Fruit fly (Drosophila melanogaster) whole organism, adult: ENCODE data around the gene CG32263.

ENCODE experiments used
- CG11617 ChIP-seq: fragments of 200-800 bp; sonication (Bioruptor generic); optimal IDR thresholded peaks from 2 replicates; lab custom pipeline; 2017; ENCODE audit warnings: mild to moderate bottlenecking, missing biosample characterization, missing genetic modification reagents, missing genetic modification characterization
- CG12768 ChIP-seq: fragments of 200-800 bp; sonication (Bioruptor generic); optimal IDR thresholded peaks from 2 replicates; lab custom pipeline; 2017; ENCODE audit warnings: missing biosample characterization, missing genetic modification characterization, mild to moderate bottlenecking, moderate library complexity, missing genetic modification reagents
- CG14711 ChIP-seq: fragments of 200-800 bp; sonication (Bioruptor generic); optimal IDR thresholded peaks from 2 replicates; lab custom pipeline; 2018; ENCODE audit warnings: missing biosample characterization, mild to moderate bottlenecking, missing genetic modification characterization, moderate library complexity
- CG1620 ChIP-seq: fragments of 200-800 bp; sonication (Bioruptor generic); optimal IDR thresholded peaks from 2 replicates; lab custom pipeline; 2016; ENCODE audit warnings: missing biosample characterization, missing genetic modification characterization
- CG33017 ChIP-seq: fragments of 200-800 bp; sonication (Bioruptor generic); optimal IDR thresholded peaks from 2 replicates; lab custom pipeline; 2018; ENCODE audit warnings: missing biosample characterization, mild to moderate bottlenecking, missing genetic modification characterization, moderate library complexity
- CG5204 ChIP-seq: fragments of 200-800 bp; sonication (Bioruptor generic); optimal IDR thresholded peaks from 2 replicates; lab custom pipeline; 2016; ENCODE audit warnings: missing biosample characterization, missing genetic modification characterization
- CG7045 ChIP-seq: fragments of 200-800 bp; sonication (Bioruptor generic); optimal IDR thresholded peaks from 2 replicates; lab custom pipeline; 2017; ENCODE audit warnings: missing biosample characterization, mild to moderate bottlenecking, missing genetic modification characterization
- CG7101 ChIP-seq: fragments of 200-800 bp; sonication (Bioruptor generic); optimal IDR thresholded peaks from 2 replicates; lab custom pipeline; 2018; ENCODE audit warnings: missing biosample characterization, mild to moderate bottlenecking, missing genetic modification characterization, moderate library complexity
- Clk ChIP-seq: fragments of 200-800 bp; sonication (Bioruptor generic); optimal IDR thresholded peaks from 2 replicates; lab custom pipeline; 2017; ENCODE audit warnings: missing biosample characterization, missing genetic modification characterization
- Crg-1 ChIP-seq: fragments of 200-800 bp; sonication (Bioruptor generic); optimal IDR thresholded peaks from 2 replicates; lab custom pipeline; 2016; ENCODE audit warnings: missing biosample characterization, missing genetic modification characterization
- Hr96 ChIP-seq: fragments of 200-800 bp; sonication (Bioruptor generic); optimal IDR thresholded peaks from 2 replicates; lab custom pipeline; 2016; ENCODE audit warnings: missing biosample characterization, missing genetic modification characterization
- Mnt ChIP-seq: fragments of 200-800 bp; sonication (Bioruptor generic); optimal IDR thresholded peaks from 2 replicates; lab custom pipeline; 2016; ENCODE audit warnings: missing biosample characterization, mild to moderate bottlenecking, missing genetic modification characterization
- cic ChIP-seq: fragments of 200-800 bp; sonication (Bioruptor generic); optimal IDR thresholded peaks from 2 replicates; lab custom pipeline; 2017; ENCODE audit warnings: missing biosample characterization, mild to moderate bottlenecking, missing genetic modification characterization, moderate library complexity
- cnc ChIP-seq, 2 experiments: fragments of >200 bp; optimal IDR thresholded peaks; 2 replicates each; lab custom pipeline; 2017
- kay ChIP-seq: fragments of 200-800 bp; sonication (Bioruptor generic); peaks from one replicate; lab custom pipeline; 2016; ENCODE audit warnings: missing biosample characterization, missing genetic modification characterization, borderline replicate concordance
- ovo ChIP-seq: fragments of 200-800 bp; sonication (Bioruptor generic); optimal IDR thresholded peaks from 2 replicates; lab custom pipeline; 2016; ENCODE audit warnings: missing biosample characterization, missing genetic modification characterization
- pad ChIP-seq: fragments of 200-800 bp; sonication (Bioruptor generic); optimal IDR thresholded peaks from 3 replicates; lab custom pipeline; 2017; ENCODE audit warnings: missing biosample characterization, missing genetic modification characterization, mild to moderate bottlenecking, moderate library complexity, missing genetic modification reagents
- tj ChIP-seq: fragments of 200-800 bp; sonication (Bioruptor generic); optimal IDR thresholded peaks from 3 replicates; lab custom pipeline; 2017; ENCODE audit warnings: missing biosample characterization, mild to moderate bottlenecking, missing genetic modification characterization, moderate library complexity
- toe ChIP-seq: fragments of 200-800 bp; sonication (Bioruptor generic); optimal IDR thresholded peaks from 2 replicates; lab custom pipeline; 2016; ENCODE audit warnings: missing biosample characterization, missing genetic modification characterization

Gene CG32263

dm6 chr3L:3785002-3785661 lies 25.8 kb downstream of the CG32263 start:
- peak; percentile 1 for TF ChIP-seq CG14711 (tag; lab: Kevin White, UChicago)
- TF ChIP-seq toe = no peak

- TF ChIP-seq Crg-1 (GFP tag; lab: Kevin White, UChicago) (no peak), kay (peak; percentile 7)
Observed at dm6 chr3L:3784001-3784400, 26.9 kb downstream of the CG32263 start.

dm6 chr3L:3783436-3783835 lies 27.5 kb downstream of the CG32263 start:
- no peak for TF ChIP-seq tj (GFP tag; lab: Kevin White, UChicago)
- no peak for TF ChIP-seq Clk (GFP tag; lab: Kevin White, UChicago)
- TF ChIP-seq CG33017 (tag; lab: Kevin White, UChicago) = no peak
- no peak for TF ChIP-seq Crg-1 (GFP tag; lab: Kevin White, UChicago)
- TF ChIP-seq kay = no peak
- no peak for TF ChIP-seq CG5204 (GFP tag; lab: Kevin White, UChicago)
- TF ChIP-seq cnc (optimal IDR thresholded peaks at IDR 0.05; lab: Kevin White, UChicago) = no peak
- TF ChIP-seq pad (GFP tag; lab: Kevin White, UChicago) = no peak
- no peak for TF ChIP-seq CG7045 (GFP tag; lab: Kevin White, UChicago)
- no peak for TF ChIP-seq ovo
- TF ChIP-seq toe = no peak
- no peak for TF ChIP-seq cic (GFP tag; lab: Kevin White, UChicago)
- TF ChIP-seq CG7101 (tag; lab: Kevin White, UChicago) = no peak
- TF ChIP-seq CG1620 (GFP tag; lab: Kevin White, UChicago) = no peak
- no peak for TF ChIP-seq CG11617 (GFP tag; lab: Kevin White, UChicago)
- no peak for TF ChIP-seq CG14711 (tag; lab: Kevin White, UChicago)
- no peak for TF ChIP-seq CG12768 (GFP tag; lab: Kevin White, UChicago)
- TF ChIP-seq Hr96 (GFP tag; lab: Kevin White, UChicago) = no peak
- no peak for TF ChIP-seq Mnt

- TF ChIP-seq Crg-1 (GFP tag; lab: Kevin White, UChicago) (no peak), CG7101 (tag; lab: Kevin White, UChicago) (no peak), CG11617 (GFP tag; lab: Kevin White, UChicago) (no peak), tj (GFP tag; lab: Kevin White, UChicago) (peak; percentile 28)
Observed at dm6 chr3L:3782584-3783218, 28.2 kb downstream of the CG32263 start.

DNA sequence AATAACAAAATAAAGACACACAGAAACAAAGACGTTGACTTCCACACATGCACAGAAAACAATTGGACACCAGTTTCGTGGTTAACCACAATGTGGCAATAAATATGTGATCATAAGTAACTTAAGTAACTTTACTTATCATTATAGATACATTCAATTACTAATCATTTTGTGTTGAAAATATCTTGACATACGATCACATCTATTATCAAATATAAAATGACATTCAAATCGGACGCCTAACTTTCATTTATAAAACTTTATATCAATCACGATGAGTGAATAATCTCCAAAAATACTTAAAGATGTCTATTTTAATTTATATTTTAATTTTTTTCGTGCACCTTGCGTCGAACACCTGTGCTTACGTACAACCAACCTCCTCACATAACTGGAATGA lies 32.5 kb downstream of the CG32263 start:
- TF ChIP-seq cnc (optimal IDR thresholded peaks at IDR 0.05; lab: Kevin White, UChicago) = no peak
- no peak for TF ChIP-seq tj (GFP tag; lab: Kevin White, UChicago)
- no peak for TF ChIP-seq ovo
- TF ChIP-seq CG11617 (GFP tag; lab: Kevin White, UChicago) = no peak
- TF ChIP-seq CG7101 (tag; lab: Kevin White, UChicago) = no peak
- TF ChIP-seq Mnt = no peak
- no peak for TF ChIP-seq toe
- TF ChIP-seq pad (GFP tag; lab: Kevin White, UChicago) = no peak
- no peak for TF ChIP-seq CG33017 (tag; lab: Kevin White, UChicago)
- no peak for TF ChIP-seq cic (GFP tag; lab: Kevin White, UChicago)
- TF ChIP-seq Crg-1 (GFP tag; lab: Kevin White, UChicago) = no peak

dm6 chr3L:3776559-3777097 lies 34.3 kb downstream of the CG32263 start:
- TF ChIP-seq kay (no peak), cnc (optimal IDR thresholded peaks at IDR 0.05; lab: Kevin White, UChicago) (no peak), CG12768 (GFP tag; lab: Kevin White, UChicago) (no peak), CG33017 (tag; lab: Kevin White, UChicago) (no peak), Crg-1 (GFP tag; lab: Kevin White, UChicago) (no peak), cic (GFP tag; lab: Kevin White, UChicago) (no peak), CG7045 (GFP tag; lab: Kevin White, UChicago) (no peak), Hr96 (GFP tag; lab: Kevin White, UChicago) (no peak), CG5204 (GFP tag; lab: Kevin White, UChicago) (no peak), tj (GFP tag; lab: Kevin White, UChicago) (no peak), Mnt (no peak)

dm6 chr3L:3773317-3773716 lies 37.6 kb downstream of the CG32263 start:
- TF ChIP-seq CG7045 (GFP tag; lab: Kevin White, UChicago) (no peak), cnc (optimal IDR thresholded peaks at IDR 0.05; lab: Kevin White, UChicago) (peak in 1 of 2 experiments; percentile 56), Clk (GFP tag; lab: Kevin White, UChicago) (no peak), cic (GFP tag; lab: Kevin White, UChicago) (peak; percentile 26)
